Worm (Caenorhabditis elegans): ENCODE data around the gene dnj-5.

ce11 chrII:6858201-6858600 is at the start of gene dnj-5:
- TF ChIP-seq dve-1 (tag; optimal IDR thresholded peaks at IDR 0.05) (no peak), pag-3 (tag; optimal IDR thresholded peaks at IDR 0.05; ENCODE audit: borderline replicate concordance) (no peak), ama-1 (optimal IDR thresholded peaks at IDR 0.05) (no peak), tbx-2 (tag; optimal IDR thresholded peaks at IDR 0.05) (no peak)
